Worm (Caenorhabditis elegans): ENCODE results near the gene btb-6.

- TF ChIP-seq nhr-11 (tag; optimal IDR thresholded peaks at IDR 0.05) (no peak), tbx-2 (tag; optimal IDR thresholded peaks at IDR 0.05) (no peak), ceh-31 (tag; optimal IDR thresholded peaks at IDR 0.05) (no peak), dve-1 (tag; optimal IDR thresholded peaks at IDR 0.05) (no peak), ama-1 (optimal IDR thresholded peaks at IDR 0.05) (no peak), ceh-19 (GFP tag; optimal IDR thresholded peaks at IDR 0.05) (no peak), ceh-18 (tag; optimal IDR thresholded peaks at IDR 0.05) (no peak), nfya-1 (tag; optimal IDR thresholded peaks at IDR 0.05) (no peak), gmeb-2 (tag; optimal IDR thresholded peaks at IDR 0.05) (no peak), ztf-16 (tag; optimal IDR thresholded peaks at IDR 0.05) (no peak)
Observed at ce11 chrII:1692827-1693226, 22.3 kb upstream of the btb-6 start, which contains the start of gene fbxc-21.
